Worm (Caenorhabditis elegans) whole organism, L1 larva: ENCODE results near the gene grl-8.

Experiments used
- elt-3 ChIP-seq, 6 experiments: fragments of 150-350 bp in 1 of 6; sonication (generic microtip); optimal IDR thresholded peaks; 2 replicates each; lab custom pipeline; 2017 to 2018; ENCODE audit warnings: missing biosample characterization in 6 of 6, missing genetic modification characterization in 6 of 6, inconsistent platforms in 1 of 6
- fkh-10 ChIP-seq: sonication (generic microtip); optimal IDR thresholded peaks from 2 replicates; lab custom pipeline; 2017; ENCODE audit warnings: missing biosample characterization, missing genetic modification reagents, missing genetic modification characterization
- fkh-8 ChIP-seq: sonication (generic microtip); optimal IDR thresholded peaks from 2 replicates; lab custom pipeline; 2016; ENCODE audit warnings: mild to moderate bottlenecking, missing genetic modification characterization, missing compliant biosample characterization
- nhr-237 ChIP-seq: fragments of 150-350 bp; optimal IDR thresholded peaks from 2 replicates; lab custom pipeline; 2014; ENCODE audit warnings: missing biosample characterization, missing genetic modification characterization
- rnt-1 ChIP-seq: sonication (generic microtip); optimal IDR thresholded peaks from 2 replicates; lab custom pipeline; 2016; ENCODE audit warnings: mild to moderate bottlenecking, missing genetic modification characterization, moderate library complexity, missing compliant biosample characterization
- snpc-4 ChIP-seq: fragments of 150-350 bp; optimal IDR thresholded peaks from 2 replicates; lab custom pipeline; 2014; ENCODE audit warnings: missing biosample characterization, missing genetic modification characterization
- tbx-2 ChIP-seq: sonication (generic microtip); optimal IDR thresholded peaks from 2 replicates; lab custom pipeline; 2016; ENCODE audit warnings: missing genetic modification characterization, missing compliant biosample characterization

DNA sequence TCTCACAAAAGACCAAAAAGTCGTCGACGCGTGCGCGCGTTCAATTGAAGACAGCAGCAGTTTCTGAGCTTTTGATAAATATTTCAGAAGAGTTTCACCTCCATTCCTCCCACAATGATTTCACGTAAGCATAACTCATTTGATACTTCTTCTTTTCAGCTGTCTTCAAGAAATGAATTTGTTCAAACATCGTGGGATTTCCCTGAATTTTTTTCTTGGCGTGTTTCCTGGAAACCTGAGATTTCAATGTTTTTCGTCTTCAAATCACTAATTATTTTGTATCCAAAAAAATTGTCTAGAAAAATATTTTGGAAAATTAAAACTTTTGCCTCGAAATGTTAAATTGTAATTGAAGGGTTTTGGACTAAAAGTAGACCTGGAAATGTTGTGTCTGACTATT is 45.6 kb upstream of the grl-8 start:
- TF ChIP-seq elt-3 (tag; optimal IDR thresholded peaks at IDR 0.05; lab: Kevin White, UChicago) (no peak), fkh-10 (no peak), rnt-1 (tag; lab: Kevin White, UChicago) (no peak), nhr-237 (tag; lab: Kevin White, UChicago) (no peak), snpc-4 (tag; lab: Kevin White, UChicago) (no peak), tbx-2 (tag; lab: Kevin White, UChicago) (no peak), fkh-8 (peak; percentile 67)
